Worm (Caenorhabditis elegans) whole organism, young adult: Measurements from ENCODE around the gene nhr-53.

Experiments
- B0019.2 ChIP-seq: fragments of 200-800 bp; sonication (Bioruptor generic); conservative IDR thresholded peaks from 2 replicates; pipeline ENCODE4 v1.3.6; 2022; ENCODE audit warnings: missing genetic modification reagents, missing genetic modification characterization, missing compliant biosample characterization
- B0336.3 ChIP-seq: fragments of 200-800 bp; sonication (Bioruptor generic); IDR thresholded peaks from 2 replicates; pipeline ENCODE4 v1.3.6; 2022; ENCODE audit warnings: missing genetic modification characterization, missing compliant biosample characterization
- C17E4.6 ChIP-seq: fragments of 200-800 bp; sonication (Bioruptor generic); IDR thresholded peaks from 2 replicates; pipeline ENCODE4 v1.3.6; 2022; ENCODE audit warnings: missing genetic modification reagents, missing genetic modification characterization, missing compliant biosample characterization
- F22D6.2 ChIP-seq: sonication (generic microtip); optimal IDR thresholded peaks from 2 replicates; lab custom pipeline; 2016; ENCODE audit warnings: mild to moderate bottlenecking, missing genetic modification characterization, missing compliant biosample characterization
- F52B5.7 ChIP-seq: sonication (generic microtip); optimal IDR thresholded peaks from 2 replicates; lab custom pipeline; 2016; ENCODE audit warnings: mild to moderate bottlenecking, missing genetic modification characterization, missing compliant biosample characterization
- F57A8.1 ChIP-seq: fragments of 200-800 bp; sonication (Bioruptor generic); optimal IDR thresholded peaks from 2 replicates; lab custom pipeline; 2018; ENCODE audit warnings: mild to moderate bottlenecking, missing genetic modification characterization, moderate library complexity, missing compliant biosample characterization
- F57C9.4 ChIP-seq: sonication (generic microtip); optimal IDR thresholded peaks from 2 replicates; lab custom pipeline; 2017; ENCODE audit warnings: mild to moderate bottlenecking, missing genetic modification characterization, missing compliant biosample characterization
- T26A5.8 ChIP-seq: sonication (generic microtip); optimal IDR thresholded peaks from 2 replicates; lab custom pipeline; 2016; ENCODE audit warnings: missing genetic modification characterization, missing compliant biosample characterization
- Y67H2A.10 ChIP-seq: fragments of 200-800 bp; sonication (Bioruptor generic); conservative IDR thresholded peaks from 2 replicates; pipeline ENCODE4 v1.3.6; 2022; ENCODE audit warnings: missing genetic modification reagents, missing genetic modification characterization, missing compliant biosample characterization
- Y79H2A.3 ChIP-seq: fragments of 200-800 bp; sonication (Bioruptor generic); conservative IDR thresholded peaks from 2 replicates; pipeline ENCODE4 v1.3.6; 2022; ENCODE audit warnings: missing genetic modification reagents, missing genetic modification characterization, missing compliant biosample characterization
- akir-1 ChIP-seq: fragments of 200-800 bp; sonication (Bioruptor generic); optimal IDR thresholded peaks from 2 replicates; lab custom pipeline; 2018; ENCODE audit warnings: mild to moderate bottlenecking, missing genetic modification characterization, moderate library complexity, missing compliant biosample characterization
- aptf-2 ChIP-seq: fragments of 200-800 bp; sonication (Bioruptor generic); conservative IDR thresholded peaks from 2 replicates; pipeline ENCODE4 v1.3.6; 2022; ENCODE audit warnings: missing genetic modification reagents, missing genetic modification characterization, missing compliant biosample characterization
- athp-1 ChIP-seq: sonication (generic microtip); optimal IDR thresholded peaks from 2 replicates; lab custom pipeline; 2017; ENCODE audit warnings: mild to moderate bottlenecking, missing genetic modification characterization, missing compliant biosample characterization
- attf-3 ChIP-seq: fragments of 200-800 bp; sonication (Bioruptor generic); conservative IDR thresholded peaks from 2 replicates; pipeline ENCODE4 v1.3.6; 2022; ENCODE audit warnings: missing genetic modification reagents, missing genetic modification characterization, missing compliant biosample characterization
- ceh-58 ChIP-seq: fragments of 200-800 bp; sonication (Bioruptor generic); IDR thresholded peaks from 2 replicates; pipeline ENCODE4 v1.3.6; 2022; ENCODE audit warnings: missing genetic modification characterization, missing compliant biosample characterization
- chd-7 ChIP-seq: sonication (generic microtip); optimal IDR thresholded peaks from 2 replicates; lab custom pipeline; 2016; ENCODE audit warnings: mild to moderate bottlenecking, missing genetic modification characterization, moderate library complexity, missing compliant biosample characterization
- dpl-1 ChIP-seq: fragments of 150-350 bp; optimal IDR thresholded peaks from 2 replicates; lab custom pipeline; 2014; ENCODE audit warnings: missing biosample characterization, missing genetic modification reagents, missing genetic modification characterization
- egl-18 ChIP-seq: fragments of 200-800 bp; sonication (Bioruptor generic); IDR thresholded peaks from 2 replicates; pipeline ENCODE4 v1.3.6; 2022; ENCODE audit warnings: missing genetic modification reagents, missing genetic modification characterization, missing compliant biosample characterization
- egrh-3 ChIP-seq: fragments of 200-800 bp; sonication (Bioruptor generic); IDR thresholded peaks from 2 replicates; pipeline ENCODE4 v1.3.6; 2022; ENCODE audit warnings: missing genetic modification reagents, missing genetic modification characterization, missing compliant biosample characterization
- gei-17 ChIP-seq: fragments of 200-800 bp; sonication (Bioruptor generic); optimal IDR thresholded peaks from 2 replicates; lab custom pipeline; 2018; ENCODE audit warnings: mild to moderate bottlenecking, missing genetic modification characterization, missing compliant biosample characterization
- hlh-26 ChIP-seq: fragments of 200-800 bp; sonication (Bioruptor generic); conservative IDR thresholded peaks from 2 replicates; pipeline ENCODE4 v1.3.6; 2022; ENCODE audit warnings: missing genetic modification reagents, missing genetic modification characterization, missing compliant biosample characterization
- lin-26 ChIP-seq: fragments of 200-800 bp; sonication (Bioruptor generic); IDR thresholded peaks from 2 replicates; pipeline ENCODE4 v1.3.6; 2022; ENCODE audit warnings: missing genetic modification reagents, missing genetic modification characterization, missing compliant biosample characterization
- lir-1 ChIP-seq: fragments of 200-800 bp; sonication (Bioruptor generic); conservative IDR thresholded peaks from 2 replicates; pipeline ENCODE4 v1.3.6; 2022; ENCODE audit warnings: missing genetic modification reagents, missing genetic modification characterization, missing compliant biosample characterization
- madf-10 ChIP-seq: sonication (generic microtip); optimal IDR thresholded peaks from 2 replicates; lab custom pipeline; 2016; ENCODE audit warnings: mild to moderate bottlenecking, missing genetic modification characterization, missing compliant biosample characterization
- madf-6 ChIP-seq: fragments of 200-800 bp; sonication (Bioruptor generic); IDR thresholded peaks from 2 replicates; pipeline ENCODE4 v1.3.6; 2022; ENCODE audit warnings: missing genetic modification reagents, missing genetic modification characterization, missing compliant biosample characterization
- mcd-1 ChIP-seq: fragments of 200-800 bp; sonication (Bioruptor generic); IDR thresholded peaks from 2 replicates; pipeline ENCODE4 v1.3.6; 2022; ENCODE audit warnings: missing genetic modification reagents, missing genetic modification characterization, missing compliant biosample characterization
- mel-28 ChIP-seq: sonication (generic microtip); optimal IDR thresholded peaks from 2 replicates; lab custom pipeline; 2016; ENCODE audit warnings: borderline replicate concordance, mild to moderate bottlenecking, missing genetic modification characterization, missing compliant biosample characterization
- mxl-1 ChIP-seq: sonication (generic microtip); optimal IDR thresholded peaks from 2 replicates; lab custom pipeline; 2016; ENCODE audit warnings: missing genetic modification characterization, missing compliant biosample characterization
- nfya-1 ChIP-seq: sonication (generic microtip); optimal IDR thresholded peaks from 2 replicates; lab custom pipeline; 2017; ENCODE audit warnings: antibody characterized with exemption, missing compliant biosample characterization, missing genetic modification characterization, borderline replicate concordance; ENCODE audit not compliant: insufficient read depth
- nhr-120 ChIP-seq: fragments of 200-800 bp; sonication (Bioruptor generic); IDR thresholded peaks from 2 replicates; pipeline ENCODE4 v1.3.6; 2022; ENCODE audit warnings: missing genetic modification characterization, missing compliant biosample characterization
- nhr-179 ChIP-seq: sonication (generic microtip); optimal IDR thresholded peaks from 2 replicates; lab custom pipeline; 2016; ENCODE audit warnings: mild to moderate bottlenecking, missing genetic modification characterization, missing compliant biosample characterization
- rcor-1 ChIP-seq: fragments of 200-800 bp; sonication (Bioruptor generic); IDR thresholded peaks from 2 replicates; pipeline ENCODE4 v1.3.6; 2022; ENCODE audit warnings: missing genetic modification reagents, missing genetic modification characterization, missing compliant biosample characterization
- rec-8 ChIP-seq, 2 experiments: sonication (generic microtip); optimal IDR thresholded peaks; 2 replicates each; lab custom pipeline; 2016; ENCODE audit warnings: mild to moderate bottlenecking in 2 of 2, missing genetic modification characterization in 2 of 2, missing genetic modification reagents in 2 of 2, missing genotype in 2 of 2, missing biosample characterization in 1 of 2, missing compliant biosample characterization in 1 of 2, moderate library complexity in 1 of 2
- somi-1 ChIP-seq: fragments of 200-800 bp; sonication (Bioruptor generic); optimal IDR thresholded peaks from 2 replicates; lab custom pipeline; 2018; ENCODE audit warnings: mild to moderate bottlenecking, missing genetic modification characterization, missing compliant biosample characterization
- tbp1 ChIP-seq: fragments of 200-800 bp; sonication (Bioruptor generic); optimal IDR thresholded peaks from 2 replicates; lab custom pipeline; 2018; ENCODE audit warnings: mild to moderate bottlenecking, missing genetic modification characterization, missing compliant biosample characterization
- xnd-1 ChIP-seq: sonication (generic microtip); optimal IDR thresholded peaks from 2 replicates; lab custom pipeline; 2016; ENCODE audit warnings: missing genotype, missing genetic modification reagents, missing genetic modification characterization, missing compliant biosample characterization

nhr-53 gene

DNA sequence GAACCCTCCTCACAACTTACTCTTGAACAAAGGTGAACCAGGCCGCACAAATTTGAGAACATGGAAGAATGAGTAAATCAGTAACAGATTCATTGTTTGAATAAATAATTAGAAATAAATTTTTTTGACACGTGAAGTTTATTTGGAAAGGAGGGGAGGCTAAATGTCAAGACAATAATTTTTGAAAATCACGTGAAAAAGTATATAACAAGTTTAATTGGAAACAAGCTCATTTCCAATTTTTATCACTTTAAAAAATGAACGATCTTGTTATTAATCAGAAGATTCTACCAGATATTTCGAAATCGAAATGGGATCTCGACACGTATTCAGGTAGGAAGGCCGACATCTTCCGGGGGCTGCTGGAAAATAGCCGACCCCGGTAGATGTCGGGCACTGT is 24.4 kb upstream of the nhr-53 start, which contains the start of the genes irld-57 and sfxn-1.3:
Gene irld-57, minus strand, starts transcription at position 101 of the 400 bp plus-strand sequence.
Gene sfxn-1.3, plus strand, starts transcription at position 232 of the 400 bp plus-strand sequence.
- TF ChIP-seq T26A5.8, result no peak
- TF ChIP-seq rec-8 (tag; optimal IDR thresholded peaks at IDR 0.05; lab: Kevin White, UChicago), result no peak
- TF ChIP-seq, all 124 proteins: peak for 0

DNA sequence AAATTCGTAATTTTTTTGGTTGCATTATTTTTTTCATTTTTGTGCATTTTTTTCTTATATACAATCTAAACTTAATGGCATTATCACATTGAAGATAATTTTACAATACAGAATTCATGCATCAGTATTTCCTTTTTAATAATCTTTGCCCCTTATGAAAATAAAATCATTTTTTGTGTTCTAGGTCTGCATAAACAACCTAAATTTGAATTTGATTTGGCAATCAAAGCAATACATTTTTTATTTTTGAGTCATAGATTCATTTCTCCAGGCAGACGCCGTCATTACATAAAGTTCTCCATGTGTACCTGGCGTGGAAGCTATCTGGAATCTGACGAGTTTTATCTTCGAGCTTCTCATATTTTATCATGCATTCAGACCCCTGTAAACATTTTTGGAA is 19.7 kb upstream of the nhr-53 start, which contains the start of gene srh-140:
Gene srh-140, plus strand, starts transcription at position 301 of the 400 bp plus-strand sequence.
- TF ChIP-seq gei-17 (GFP tag; lab: Kevin White, UChicago) (no peak), lin-26 (GFP tag; lab: Robert Waterston, UW) (no peak), C17E4.6 (no peak), F52B5.7 (tag; lab: Kevin White, UChicago) (no peak), athp-1 (tag; lab: Kevin White, UChicago) (no peak), mel-28 (tag; lab: Kevin White, UChicago) (no peak), rec-8 (tag; optimal IDR thresholded peaks at IDR 0.05; lab: Kevin White, UChicago) (no peak), nhr-179 (no peak), rcor-1 (GFP tag; lab: Robert Waterston, UW) (no peak), mcd-1 (GFP tag; lab: Robert Waterston, UW) (no peak), nfya-1 (tag; lab: Kevin White, UChicago) (no peak), F57A8.1 (no peak)

DNA sequence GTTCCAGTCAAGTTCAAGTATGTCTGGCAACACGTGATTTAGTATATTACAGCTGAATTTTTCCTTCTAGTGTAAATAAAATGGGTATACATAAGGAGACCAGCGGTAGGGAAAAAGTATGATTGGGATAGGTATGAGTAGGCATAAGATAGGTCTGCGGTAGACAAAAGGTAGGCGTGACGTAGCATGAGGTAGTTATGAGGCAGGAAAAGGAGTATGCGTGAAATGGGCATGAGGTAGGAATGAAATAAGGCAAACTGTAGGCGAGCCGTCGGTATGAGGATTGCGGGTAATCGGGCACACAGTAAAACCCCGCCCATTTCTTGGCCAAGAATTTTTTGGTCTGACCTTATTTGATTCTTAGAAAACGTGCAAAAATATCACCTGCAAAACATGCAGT is 19.3 kb upstream of the nhr-53 start:
- TF ChIP-seq Y67H2A.10 (GFP tag; lab: Robert Waterston, UW), result no peak
- no peak for TF ChIP-seq Y79H2A.3 (GFP tag; lab: Robert Waterston, UW)
- no peak for TF ChIP-seq akir-1 (GFP tag; lab: Kevin White, UChicago)
- TF ChIP-seq B0336.3, result no peak
- TF ChIP-seq hlh-26 (GFP tag; lab: Robert Waterston, UW), result no peak
- TF ChIP-seq C17E4.6, result no peak
- no peak for TF ChIP-seq egl-18 (GFP tag; lab: Robert Waterston, UW)
- TF ChIP-seq madf-10, result no peak
- no peak for TF ChIP-seq F57C9.4
- TF ChIP-seq, all 124 proteins: peak for 0

- TF ChIP-seq xnd-1 (tag; lab: Kevin White, UChicago), result no peak
- TF ChIP-seq tbp1 (GFP tag; lab: Kevin White, UChicago), result no peak
- TF ChIP-seq attf-3 (GFP tag; lab: Robert Waterston, UW), result no peak
- no peak for TF ChIP-seq mel-28 (tag; lab: Kevin White, UChicago)
- TF ChIP-seq somi-1, result no peak
- no peak for TF ChIP-seq nfya-1 (tag; lab: Kevin White, UChicago)
- TF ChIP-seq Y67H2A.10 (GFP tag; lab: Robert Waterston, UW), result no peak
- TF ChIP-seq nhr-120 (GFP tag; lab: Robert Waterston, UW), result no peak
- TF ChIP-seq B0019.2 (GFP tag; lab: Robert Waterston, UW), result no peak
- no peak for TF ChIP-seq mxl-1 (tag; lab: Kevin White, UChicago)
- TF ChIP-seq lir-1, result no peak
- TF ChIP-seq dpl-1, result no peak
- TF ChIP-seq chd-7, result no peak
- no peak for TF ChIP-seq ceh-58 (GFP tag; lab: Robert Waterston, UW)
- no peak for TF ChIP-seq aptf-2 (GFP tag; lab: Robert Waterston, UW)
- TF ChIP-seq F22D6.2, result no peak
- no peak for TF ChIP-seq madf-6
- TF ChIP-seq egrh-3, result no peak
- TF ChIP-seq athp-1 (tag; lab: Kevin White, UChicago), result no peak
Measured at ce11 chrV:15719570-15719969, 17.4 kb upstream of the nhr-53 start, which contains the start of gene Y6E2A.7. Y6E2A.7 (plus strand) TSS chrV:15719870.
